Worm (Caenorhabditis elegans) whole organism, young adult: ENCODE measurements around the gene F36H5.17.

ENCODE experiments used
- F37B4.10 ChIP-seq: fragments of 200-800 bp; sonication (Bioruptor generic); IDR thresholded peaks from 2 replicates; pipeline ENCODE4 v1.3.6; 2022; ENCODE audit warnings: missing genetic modification characterization, missing compliant biosample characterization
- hlh-12 ChIP-seq: sonication (generic microtip); optimal IDR thresholded peaks from 2 replicates; lab custom pipeline; 2016; ENCODE audit warnings: missing genetic modification characterization, missing compliant biosample characterization
- pbrm-1 ChIP-seq: fragments of 200-800 bp; sonication (Bioruptor generic); IDR thresholded peaks from 2 replicates; pipeline ENCODE4 v1.3.6; 2022; ENCODE audit warnings: missing genetic modification reagents, missing genetic modification characterization, missing compliant biosample characterization
- pha-4 ChIP-seq: fragments of 150-350 bp; sonication (generic microtip); optimal IDR thresholded peaks from 2 replicates; lab custom pipeline; 2014; ENCODE audit warnings: missing biosample characterization, missing genetic modification reagents, missing genetic modification characterization

DNA sequence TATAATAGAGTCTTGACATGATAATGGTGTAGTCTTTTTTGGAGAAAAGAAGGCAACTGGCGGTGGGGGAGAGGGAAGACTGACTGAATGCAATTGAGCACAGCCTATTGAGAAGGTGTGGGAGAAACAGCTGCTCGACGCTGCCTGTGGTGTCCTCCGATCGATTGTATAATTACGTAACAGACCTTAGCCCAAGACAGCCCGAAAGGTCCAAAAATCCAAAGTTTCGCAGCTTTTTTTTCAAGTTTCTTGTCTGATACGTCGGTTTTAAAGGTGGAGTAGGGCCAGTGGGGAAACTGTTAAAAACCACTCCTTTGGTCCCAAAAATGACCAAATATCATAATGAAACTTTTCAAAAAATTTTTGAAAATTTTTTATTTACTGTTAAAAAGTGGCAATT lies 32.1 kb upstream of the F36H5.17 start, which contains the start of the genes C08F1.6 and fbxb-13:
- no peak for TF ChIP-seq pbrm-1
- no peak for TF ChIP-seq F37B4.10
- no peak for TF ChIP-seq hlh-12 (tag; lab: Kevin White, UChicago)
- TF ChIP-seq pha-4 (tag; lab: Kevin White, UChicago), result no peak
